Fruit fly (Drosophila melanogaster): ENCODE measurements around the gene yip7.

The yip7 gene

DNA sequence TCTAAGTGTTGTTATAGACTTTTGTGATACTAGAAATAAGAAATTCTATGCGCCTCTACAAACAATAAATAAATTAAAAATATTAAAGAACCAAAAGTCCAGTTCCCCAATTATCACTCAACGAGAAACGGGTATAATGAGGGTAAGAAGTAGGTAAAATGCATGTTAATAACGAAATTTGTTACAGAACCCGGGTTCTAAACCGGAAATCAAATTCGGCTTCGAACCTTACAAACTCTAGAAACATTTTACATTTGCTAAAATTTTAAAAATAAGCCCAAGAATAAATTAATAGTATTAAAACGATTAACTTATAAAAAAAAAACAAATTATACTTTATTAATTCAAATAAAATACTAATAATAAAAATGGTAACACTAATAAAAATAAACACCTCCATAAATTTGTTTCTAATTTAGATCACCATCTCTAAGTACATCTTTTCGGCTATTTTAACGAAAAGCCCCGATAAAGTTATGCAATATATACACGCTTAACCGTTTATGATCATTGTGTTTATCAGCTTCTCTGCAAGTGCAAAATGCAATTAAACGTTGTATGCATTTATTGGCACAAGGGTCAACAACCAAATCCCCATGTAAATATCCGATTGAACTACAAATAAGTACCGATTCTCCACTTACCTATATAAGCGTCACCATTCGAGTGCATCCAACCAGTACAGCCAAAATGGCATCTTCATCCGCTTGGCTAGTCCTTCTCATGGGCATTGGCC lies 36.6 kb downstream of the yip7 start, which contains the start of gene CG6602 (continued):
- TF ChIP-seq CG17385 (GFP tag; optimal IDR thresholded peaks at IDR 0.05) (peak; percentile 60), Hr39 (optimal IDR thresholded peaks at IDR 0.05) (no peak), Meics (GFP tag; optimal IDR thresholded peaks at IDR 0.05) (peak; percentile 88), chinmo (GFP tag; IDR thresholded peaks at IDR 0.05; ENCODE audit: partially characterized antibody) (no peak), Ets65A (GFP tag) (peak; percentile 97), CG15011 (GFP tag; optimal IDR thresholded peaks at IDR 0.05) (peak; percentile 60), CG4854 (GFP tag; optimal IDR thresholded peaks at IDR 0.05) (peak; percentile 35), Max (GFP tag; optimal IDR thresholded peaks at IDR 0.05) (peak; percentile 50), Lhr (GFP tag; optimal IDR thresholded peaks at IDR 0.05) (peak; percentile 41), CG32767 (GFP tag; IDR thresholded peaks at IDR 0.05) (no peak)

- peak; percentile 31 for TF ChIP-seq Usf (GFP tag; optimal IDR thresholded peaks at IDR 0.05)
- peak; percentile 15 for TF ChIP-seq CG17186 (GFP tag; optimal IDR thresholded peaks at IDR 0.05)
- TF ChIP-seq CG5245 (GFP tag; optimal IDR thresholded peaks at IDR 0.05), result no peak
- 0 out of 2 replicates have a peak, but pooled peaks have one; percentile 31 for TF ChIP-seq Bgb (GFP tag; IDR thresholded peaks at IDR 0.05; ENCODE audit: partially characterized antibody)
- TF ChIP-seq CG2202 (tag; optimal IDR thresholded peaks at IDR 0.05), result no peak
- no peak for TF ChIP-seq h (optimal IDR thresholded peaks at IDR 0.05)
- no peak for TF ChIP-seq br (optimal IDR thresholded peaks at IDR 0.05)
- no peak for TF ChIP-seq CG8290 (GFP tag; optimal IDR thresholded peaks at IDR 0.05)
- TF ChIP-seq CG8290 (tag; optimal IDR thresholded peaks at IDR 0.05), result no peak
- no peak for TF ChIP-seq org-1 (GFP tag; optimal IDR thresholded peaks at IDR 0.05)
- peak; percentile 52 for TF ChIP-seq unpg (GFP tag; optimal IDR thresholded peaks at IDR 0.05)
- TF ChIP-seq CG18619 (GFP tag; optimal IDR thresholded peaks at IDR 0.05), result peak; percentile 44
- TF ChIP-seq CG4328 (GFP tag; optimal IDR thresholded peaks at IDR 0.05), result peak; percentile 61
- no peak for TF ChIP-seq emc (GFP tag; optimal IDR thresholded peaks at IDR 0.05)
- no peak for TF ChIP-seq CG10959 (GFP tag; IDR thresholded peaks at IDR 0.05)
- peak; percentile 38 for TF ChIP-seq CG17829 (tag; optimal IDR thresholded peaks at IDR 0.05)
- peak; percentile 20 for TF ChIP-seq CG4617 (GFP tag; optimal IDR thresholded peaks at IDR 0.05; ENCODE audit: borderline replicate concordance)
- no peak for TF ChIP-seq CG31224 (GFP tag; IDR thresholded peaks at IDR 0.05)
- peak; percentile 1 for TF ChIP-seq odd (GFP tag; optimal IDR thresholded peaks at IDR 0.05)
- peak; percentile 30 for TF ChIP-seq CG10209 (GFP tag; optimal IDR thresholded peaks at IDR 0.05)
- TF ChIP-seq CG18011 (GFP tag; optimal IDR thresholded peaks at IDR 0.05), result peak; percentile 13
- TF ChIP-seq Rx (GFP tag; IDR thresholded peaks at IDR 0.05), result 0 out of 2 replicates have a peak, but pooled peaks have one; percentile 12
- peak; percentile 38; the same call in 1 of the 2 replicates for TF ChIP-seq CG32767 (GFP tag; IDR thresholded peaks at IDR 0.05)
- peak; percentile 56 for TF ChIP-seq Oli (tag; optimal IDR thresholded peaks at IDR 0.05)
- peak; percentile 64 for TF ChIP-seq CG11504 (tag; optimal IDR thresholded peaks at IDR 0.05)
- no peak for TF ChIP-seq Doc2 (GFP tag; IDR thresholded peaks at IDR 0.05)
- no peak for TF ChIP-seq Trl (optimal IDR thresholded peaks at IDR 0.05)
- peak; percentile 30 for TF ChIP-seq Trl (GFP tag; optimal IDR thresholded peaks at IDR 0.05)
- no peak for TF ChIP-seq CG1792 (GFP tag; optimal IDR thresholded peaks at IDR 0.05)
- TF ChIP-seq CG8944 (GFP tag; optimal IDR thresholded peaks at IDR 0.05), result no peak
- peak; percentile 52 for TF ChIP-seq Meics (GFP tag; optimal IDR thresholded peaks at IDR 0.05)
- TF ChIP-seq Spps (tag; optimal IDR thresholded peaks at IDR 0.05), result peak; percentile 1
- TF ChIP-seq CG18476 (GFP tag; optimal IDR thresholded peaks at IDR 0.05), result no peak
- TF ChIP-seq B-H1 (GFP tag; IDR thresholded peaks at IDR 0.05), result no peak; the same call in 2 of the 3 replicates
- no peak for TF ChIP-seq da (GFP tag; optimal IDR thresholded peaks at IDR 0.05)
- TF ChIP-seq CG11695 (GFP tag; IDR thresholded peaks at IDR 0.05), result 0 out of 3 replicates have a peak, but pooled peaks have one; percentile 40
- TF ChIP-seq CG4360 (GFP tag; IDR thresholded peaks at IDR 0.05), result no peak
- peak; percentile 70 for TF ChIP-seq Xrp1 (GFP tag; IDR thresholded peaks at IDR 0.05)
- peak; percentile 49 for TF ChIP-seq Hr3 (GFP tag; optimal IDR thresholded peaks at IDR 0.05)
- TF ChIP-seq Tbp (GFP tag; optimal IDR thresholded peaks at IDR 0.05), result no peak
- TF ChIP-seq CG5953 (GFP tag; IDR thresholded peaks at IDR 0.05), result no peak
Observed at dm6 chr3L:6074975-6075692, 40.1 kb downstream of the yip7 start, which contains the start of the genes CG13295 and CG6610. Gene CG13295 (minus strand): TSS chr3L:6075245. Gene CG6610 (plus strand): TSS chr3L:6075536.
